Worm (Caenorhabditis elegans): ENCODE data around the gene clik-2.

Gene clik-2

DNA sequence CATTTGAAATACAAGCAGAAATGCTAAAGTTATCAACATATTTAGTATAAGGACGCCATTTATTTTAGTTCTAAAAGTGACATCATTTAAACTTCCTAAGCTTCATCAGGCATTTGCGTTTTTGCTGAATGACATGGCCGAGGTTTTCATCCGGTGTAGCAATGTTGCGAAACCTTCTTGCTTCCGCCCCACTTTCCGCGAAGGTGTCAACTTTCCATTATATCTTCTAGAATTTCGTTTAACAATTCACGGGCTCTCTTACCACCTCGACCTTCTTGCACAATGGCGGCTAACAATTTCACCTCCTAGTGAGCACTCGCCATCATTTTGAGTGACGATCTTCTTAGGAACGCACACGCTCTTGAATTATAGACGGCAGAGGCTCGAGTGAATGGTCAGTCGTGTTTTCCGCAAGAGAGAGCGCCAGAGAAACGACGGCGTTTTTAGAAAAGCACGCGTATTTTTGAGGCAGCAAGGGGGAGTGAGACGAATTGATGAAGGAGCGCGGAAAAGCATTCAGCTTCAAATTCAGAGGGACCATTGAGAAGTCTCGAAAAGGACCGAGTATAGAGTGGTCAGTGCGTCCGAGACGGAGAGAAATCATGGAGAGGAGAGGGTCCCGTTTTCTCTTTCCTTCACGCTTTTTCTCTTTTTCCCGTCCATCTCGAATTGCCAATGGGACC lies 35.2 kb downstream of the clik-2 start (continued):
- TF ChIP-seq ztf-7 (tag; optimal IDR thresholded peaks at IDR 0.05) = no peak
- TF ChIP-seq dve-1 (tag; optimal IDR thresholded peaks at IDR 0.05; ENCODE audit: insufficient read depth) = no peak
- TF ChIP-seq dmd-8 (GFP tag; IDR thresholded peaks at IDR 0.05) = no peak
- no peak for TF ChIP-seq zfp-3 (GFP tag; conservative IDR thresholded peaks at IDR 0.05)
- no peak for TF ChIP-seq madf-5 (GFP tag; IDR thresholded peaks at IDR 0.05)
- TF ChIP-seq ama-1 (optimal IDR thresholded peaks at IDR 0.05) = no peak
- TF ChIP-seq set-16 (GFP tag; IDR thresholded peaks at IDR 0.05) = peak; percentile 20; the same call in 1 of the 2 replicates

DNA sequence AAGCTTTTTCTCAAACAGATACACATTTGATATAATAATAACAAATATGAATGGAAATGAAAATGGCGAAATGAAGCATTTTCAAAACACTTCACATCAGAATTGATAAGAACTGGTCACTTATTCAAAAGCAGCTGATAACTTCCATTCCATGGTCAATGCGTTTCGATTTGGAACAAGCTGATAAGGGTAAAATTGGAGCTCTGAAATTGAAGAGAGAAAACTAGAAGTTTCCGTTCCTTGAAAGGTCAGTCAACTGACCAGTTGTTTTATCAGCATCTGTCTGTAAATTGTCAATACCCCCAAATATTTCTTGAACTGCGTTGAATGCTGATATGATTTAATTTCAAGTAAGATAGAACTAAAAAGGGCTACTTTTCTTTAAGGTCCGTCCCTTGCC lies 36.7 kb downstream of the clik-2 start:
- TF ChIP-seq daf-16 (GFP tag; optimal IDR thresholded peaks at IDR 0.05) = no peak
- TF ChIP-seq daf-16 (tag; optimal IDR thresholded peaks at IDR 0.05) = peak; percentile 82
- TF ChIP-seq ama-1 (optimal IDR thresholded peaks at IDR 0.05) = no peak
- TF ChIP-seq nhr-28 (tag; optimal IDR thresholded peaks at IDR 0.05) = peak; percentile 32
- peak; percentile 51 for TF ChIP-seq hlh-11 (tag; optimal IDR thresholded peaks at IDR 0.05)
- no peak for TF ChIP-seq fos-1 (tag; optimal IDR thresholded peaks at IDR 0.05)
- peak; percentile 60 for TF ChIP-seq dve-1 (tag; optimal IDR thresholded peaks at IDR 0.05; ENCODE audit: insufficient read depth)

DNA sequence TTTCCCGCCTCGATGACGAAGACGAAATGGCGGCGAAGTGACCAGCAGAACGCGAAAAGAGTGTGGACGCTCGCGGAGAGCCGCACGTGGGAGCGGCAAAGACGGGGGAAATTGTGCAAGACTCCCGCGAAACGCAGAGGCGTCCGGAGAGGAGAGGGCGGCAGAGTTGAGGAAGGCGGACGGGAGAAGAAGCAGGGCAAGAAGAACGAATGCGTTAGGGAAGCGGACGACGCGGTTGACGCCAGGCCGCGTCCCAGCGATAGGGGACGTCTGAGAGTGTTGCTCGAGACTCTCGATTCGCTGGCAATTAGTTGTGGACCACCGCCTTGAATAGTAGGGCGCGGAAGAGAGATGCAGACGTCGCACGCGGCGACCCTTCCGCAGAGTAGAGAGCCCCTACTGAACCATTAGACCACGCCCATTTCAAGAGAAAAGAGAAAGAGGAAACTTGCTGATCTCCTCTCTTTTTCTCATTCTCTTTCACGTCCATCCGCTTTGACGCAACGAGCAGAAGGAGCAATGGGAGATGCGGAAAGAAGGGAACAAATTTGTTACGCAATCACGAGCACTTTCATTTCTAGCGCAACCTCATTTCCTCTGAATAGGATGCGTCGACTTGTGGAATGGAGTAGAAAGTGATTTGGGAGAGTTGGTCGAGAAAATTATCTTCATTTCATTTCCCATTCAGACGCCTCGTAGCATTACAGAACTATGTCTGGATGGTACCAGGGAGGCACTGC lies 37.6 kb downstream of the clik-2 start:
- no peak for TF ChIP-seq dve-1 (tag; optimal IDR thresholded peaks at IDR 0.05; ENCODE audit: insufficient read depth)
- no peak for TF ChIP-seq ces-1 (GFP tag; optimal IDR thresholded peaks at IDR 0.05)
- no peak for TF ChIP-seq ceh-44 (GFP tag; IDR thresholded peaks at IDR 0.05)
- no peak for TF ChIP-seq lin-29 (GFP tag; IDR thresholded peaks at IDR 0.05)
- TF ChIP-seq ceh-82 (tag; optimal IDR thresholded peaks at IDR 0.05) = no peak
- TF ChIP-seq nhr-28 (tag; optimal IDR thresholded peaks at IDR 0.05) = no peak
- peak in 1 of 2 experiments; percentile 44 for TF ChIP-seq hif-1 (tag; optimal IDR thresholded peaks at IDR 0.05)
- no peak; the same call in 1 of the 2 replicates for TF ChIP-seq pha-4 (GFP tag; IDR thresholded peaks at IDR 0.05)
- no peak for TF ChIP-seq pha-4 (tag; optimal IDR thresholded peaks at IDR 0.05)
- peak; percentile 29 for TF ChIP-seq F37D6.2 (tag; optimal IDR thresholded peaks at IDR 0.05)
- no peak for TF ChIP-seq lin-39 (tag; optimal IDR thresholded peaks at IDR 0.05)
- no peak for TF ChIP-seq gei-8 (GFP tag; optimal IDR thresholded peaks at IDR 0.05)
- no peak for TF ChIP-seq T26A8.4 (GFP tag; IDR thresholded peaks at IDR 0.05)
- TF ChIP-seq ama-1 (optimal IDR thresholded peaks at IDR 0.05) = no peak
- TF ChIP-seq skn-1 (tag; optimal IDR thresholded peaks at IDR 0.05) = no peak
- no peak for TF ChIP-seq tra-1 (GFP tag; IDR thresholded peaks at IDR 0.05)
- no peak for TF ChIP-seq lir-3 (tag; optimal IDR thresholded peaks at IDR 0.05)
- no peak for TF ChIP-seq pqm-1 (tag; optimal IDR thresholded peaks at IDR 0.05)
- TF ChIP-seq dmd-6 (GFP tag; IDR thresholded peaks at IDR 0.05) = no peak
- no peak for TF ChIP-seq zip-2 (tag; optimal IDR thresholded peaks at IDR 0.05)
- TF ChIP-seq nhr-76 (tag; optimal IDR thresholded peaks at IDR 0.05) = no peak
- TF ChIP-seq php-3 (GFP tag; IDR thresholded peaks at IDR 0.05) = 0 out of 2 replicates have a peak, but pooled peaks have one; percentile 62
- no peak for TF ChIP-seq nhr-41 (GFP tag; IDR thresholded peaks at IDR 0.05)
- TF ChIP-seq unc-62 (GFP tag; optimal IDR thresholded peaks at IDR 0.05 in 1 of 2) = peak in 1 of 2 experiments; percentile 60
- TF ChIP-seq unc-62 (tag; optimal IDR thresholded peaks at IDR 0.05) = no peak
- TF ChIP-seq nhr-25 (tag; optimal IDR thresholded peaks at IDR 0.05; ENCODE audit: borderline replicate concordance, insufficient read depth) = no peak
- no peak for TF ChIP-seq mdt-29 (GFP tag; IDR thresholded peaks at IDR 0.05)
- no peak for TF ChIP-seq vab-7 (GFP tag; IDR thresholded peaks at IDR 0.05)
- TF ChIP-seq dmd-8 (GFP tag; IDR thresholded peaks at IDR 0.05) = no peak
- no peak for TF ChIP-seq nhr-77 (tag; optimal IDR thresholded peaks at IDR 0.05)
- TF ChIP-seq ceh-32 (tag; optimal IDR thresholded peaks at IDR 0.05; ENCODE audit: poor library complexity) = peak; percentile 3
- TF ChIP-seq mxl-2 (GFP tag; conservative IDR thresholded peaks at IDR 0.05) = no peak
- no peak for TF ChIP-seq nhr-102 (tag; optimal IDR thresholded peaks at IDR 0.05)
- TF ChIP-seq zfp-2 (tag; optimal IDR thresholded peaks at IDR 0.05) = no peak
- no peak for TF ChIP-seq ceh-62 (tag; optimal IDR thresholded peaks at IDR 0.05)
- TF ChIP-seq F44E2.7 (GFP tag; IDR thresholded peaks at IDR 0.05) = no peak
- TF ChIP-seq duxl-1 (tag; optimal IDR thresholded peaks at IDR 0.05; ENCODE audit: poor library complexity) = no peak

All from whole organism, L4 larva.